Fruit fly (Drosophila melanogaster): ENCODE data around the gene Nup58.

Nup58 gene

DNA sequence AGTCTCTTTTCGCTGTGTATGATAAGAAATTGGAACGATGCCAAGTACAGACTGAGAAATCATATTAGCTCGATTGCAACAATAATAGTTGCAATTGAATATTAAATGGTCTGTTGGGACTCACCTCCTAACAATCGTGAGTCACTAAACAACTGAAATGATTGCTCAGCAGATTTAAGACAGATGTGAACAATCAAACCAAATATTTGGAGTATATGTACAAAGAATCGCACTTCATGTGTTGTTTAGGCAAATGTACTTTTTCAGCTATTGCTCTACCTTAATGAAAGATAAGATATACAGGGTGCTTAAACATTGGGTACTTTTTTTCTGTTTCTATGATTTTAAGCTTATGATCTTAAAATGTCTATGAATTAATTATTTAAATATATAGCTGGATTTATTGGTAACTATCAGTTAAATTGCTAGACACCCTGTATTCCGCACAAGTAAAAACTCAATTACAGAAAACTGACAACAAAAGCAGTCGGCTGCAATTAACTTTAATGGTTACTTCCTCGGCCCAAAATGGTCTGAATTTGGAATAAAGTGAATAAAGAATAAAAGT lies 3.2 kb upstream of the Nup58 start (continued):
- TF ChIP-seq CG10979 (tag; optimal IDR thresholded peaks at IDR 0.05) (peak; percentile 88), HLH54F (GFP tag; optimal IDR thresholded peaks at IDR 0.05) (peak; percentile 16), CG14014 (GFP tag; IDR thresholded peaks at IDR 0.05) (peak; percentile 94), schlank (tag; optimal IDR thresholded peaks at IDR 0.05) (peak; percentile 71), CG4617 (GFP tag; optimal IDR thresholded peaks at IDR 0.05; ENCODE audit: borderline replicate concordance) (peak; percentile 6), caup (GFP tag; optimal IDR thresholded peaks at IDR 0.05; ENCODE audit: severe bottlenecking) (peak; percentile 86), grn (GFP tag; optimal IDR thresholded peaks at IDR 0.05) (no peak), CG4424 (GFP tag; optimal IDR thresholded peaks at IDR 0.05) (peak; percentile 86), CG11085 (GFP tag; IDR thresholded peaks at IDR 0.05) (peak; percentile 71; the same call in 1 of the 2 replicates), cas (GFP tag; IDR thresholded peaks at IDR 0.05) (peak; percentile 76; the same call in 1 of the 2 replicates), CG15696 (tag; optimal IDR thresholded peaks at IDR 0.05) (peak; percentile 66), CG13624 (GFP tag; optimal IDR thresholded peaks at IDR 0.05) (peak; percentile 70), CG4820 (GFP tag; optimal IDR thresholded peaks at IDR 0.05) (peak; percentile 66), slp2 (GFP tag; optimal IDR thresholded peaks at IDR 0.05) (peak; percentile 30), Dek (tag; optimal IDR thresholded peaks at IDR 0.05) (peak; percentile 77), CG15514 (GFP tag; optimal IDR thresholded peaks at IDR 0.05) (peak; percentile 82), sc (optimal IDR thresholded peaks at IDR 0.05) (no peak), sc (GFP tag; optimal IDR thresholded peaks at IDR 0.05) (peak; percentile 50), CG2120 (GFP tag; optimal IDR thresholded peaks at IDR 0.05) (peak; percentile 78), CG7556 (GFP tag; optimal IDR thresholded peaks at IDR 0.05) (peak; percentile 82), CG2712 (tag; optimal IDR thresholded peaks at IDR 0.05) (peak; percentile 89), CG4282 (GFP tag; optimal IDR thresholded peaks at IDR 0.05) (no peak), ftz-f1 (GFP tag; optimal IDR thresholded peaks at IDR 0.05) (no peak), toy (GFP tag; IDR thresholded peaks at IDR 0.05) (peak; percentile 85), abd-A (tag; optimal IDR thresholded peaks at IDR 0.05) (no peak), CG17385 (GFP tag; optimal IDR thresholded peaks at IDR 0.05) (peak; percentile 76), CG15601 (tag; optimal IDR thresholded peaks at IDR 0.05) (peak; percentile 86), CG5953 (GFP tag; IDR thresholded peaks at IDR 0.05) (peak; percentile 82), Scr (GFP tag; IDR thresholded peaks at IDR 0.05; ENCODE audit: partially characterized antibody) (no peak), CoRest (tag; optimal IDR thresholded peaks at IDR 0.05) (peak; percentile 89), ssp (GFP tag; IDR thresholded peaks at IDR 0.05) (peak; percentile 65), knrl (GFP tag; IDR thresholded peaks at IDR 0.05; ENCODE audit: partially characterized antibody) (no peak), CG7271 (tag; optimal IDR thresholded peaks at IDR 0.05) (peak; percentile 64), CG9797 (GFP tag; optimal IDR thresholded peaks at IDR 0.05) (no peak), az2 (GFP tag; optimal IDR thresholded peaks at IDR 0.05) (peak; percentile 76), maf-S (GFP tag; optimal IDR thresholded peaks at IDR 0.05) (peak; percentile 52), Doc2 (GFP tag; IDR thresholded peaks at IDR 0.05) (peak; percentile 59; the same call in 1 of the 2 replicates), nerfin-1 (tag; optimal IDR thresholded peaks at IDR 0.05) (peak; percentile 84), Dref (GFP tag; IDR thresholded peaks at IDR 0.05) (no peak), CG8478 (optimal IDR thresholded peaks at IDR 0.05) (no peak), ci (GFP tag; IDR thresholded peaks at IDR 0.05) (peak; percentile 93), kay (GFP tag; optimal IDR thresholded peaks at IDR 0.05) (peak; percentile 70), tx (GFP tag; optimal IDR thresholded peaks at IDR 0.05) (no peak), CG43689 (GFP tag; IDR thresholded peaks at IDR 0.05) (peak; percentile 84), B-H2 (GFP tag; optimal IDR thresholded peaks at IDR 0.05) (peak; percentile 74), ranshi (GFP tag; IDR thresholded peaks at IDR 0.05) (peak; percentile 92), zen2 (GFP tag; IDR thresholded peaks at IDR 0.05; ENCODE audit: partially characterized antibody) (no peak), dan (GFP tag; IDR thresholded peaks at IDR 0.05) (no peak), CG2129 (GFP tag; IDR thresholded peaks at IDR 0.05; ENCODE audit: partially characterized antibody) (no peak), slou (GFP tag; optimal IDR thresholded peaks at IDR 0.05) (no peak), CrebB (tag; optimal IDR thresholded peaks at IDR 0.05) (peak; percentile 83)
